Fruit fly (Drosophila melanogaster): ENCODE data around the gene CG32277.

CG32277 gene

DNA sequence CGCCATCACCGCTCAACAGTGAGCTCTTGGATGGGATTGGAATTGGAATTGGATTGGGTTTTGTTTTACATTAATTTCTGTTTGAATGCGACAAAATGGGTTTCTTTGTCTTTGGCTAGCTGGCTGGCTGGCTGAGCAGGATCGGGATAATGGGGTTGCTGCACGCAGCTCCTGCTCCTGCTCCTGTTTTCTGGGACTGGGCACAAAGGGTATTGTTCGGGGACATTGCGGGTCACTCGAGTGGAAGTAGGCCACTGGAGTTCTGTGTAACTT, 36.1 kb upstream of the CG32277 start:
- TF ChIP-seq dsf (GFP tag; optimal IDR thresholded peaks at IDR 0.05; ENCODE audit: borderline replicate concordance) (no peak), ey (GFP tag; optimal IDR thresholded peaks at IDR 0.05) (no peak), lola (GFP tag; optimal IDR thresholded peaks at IDR 0.05) (peak; percentile 3), foxo (GFP tag; optimal IDR thresholded peaks at IDR 0.05) (no peak)

DNA sequence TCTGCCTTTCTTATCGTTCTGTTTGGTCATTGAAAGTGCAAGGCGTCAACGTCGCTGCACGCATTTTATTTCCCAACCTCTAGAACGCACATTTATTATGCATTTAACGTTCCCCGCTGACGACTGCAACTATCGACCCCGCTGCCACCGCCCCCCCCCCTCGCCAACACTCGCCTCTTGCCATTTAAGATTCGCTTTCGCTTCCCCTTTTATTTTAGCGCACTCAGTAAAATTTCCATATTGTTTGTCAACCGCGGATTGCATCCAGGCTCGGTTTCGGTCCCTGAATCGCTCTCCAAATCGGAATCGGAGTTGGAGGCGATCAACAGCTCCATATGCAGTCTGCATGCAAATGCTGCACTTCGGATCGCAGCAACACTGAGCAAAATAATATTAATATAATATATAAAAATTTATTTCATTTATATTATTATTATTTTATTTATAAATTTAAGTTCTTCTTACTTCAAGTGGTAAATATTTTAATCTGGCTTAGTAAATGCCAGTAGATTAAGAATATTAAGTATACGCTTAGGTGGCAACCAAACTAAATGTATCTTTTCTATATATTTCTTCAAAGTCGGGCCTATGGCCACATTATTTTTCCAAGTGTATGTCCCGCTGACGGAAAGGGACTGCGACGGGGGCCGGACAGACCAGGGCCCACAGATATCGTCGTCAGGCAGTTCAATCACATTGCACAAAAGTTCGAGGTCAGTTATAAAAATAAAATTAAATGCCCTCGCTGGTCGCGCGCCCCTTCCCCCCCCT, 35.5 kb upstream of the CG32277 start:
- TF ChIP-seq dmrt93B (GFP tag; optimal IDR thresholded peaks at IDR 0.05) (peak; percentile 93), Dif (GFP tag; optimal IDR thresholded peaks at IDR 0.05; ENCODE audit: partially characterized antibody) (no peak), Sp1 (GFP tag; optimal IDR thresholded peaks at IDR 0.05) (peak; percentile 98), Hr78 (GFP tag; optimal IDR thresholded peaks at IDR 0.05) (no peak), psq (GFP tag; optimal IDR thresholded peaks at IDR 0.05) (peak; percentile 94), CrebA (GFP tag; optimal IDR thresholded peaks at IDR 0.05; ENCODE audit: borderline replicate concordance) (peak; percentile 71), Hr83 (GFP tag; optimal IDR thresholded peaks at IDR 0.05; ENCODE audit: poor library complexity, severe bottlenecking) (peak; percentile 17), rgr (GFP tag; optimal IDR thresholded peaks at IDR 0.05) (peak; percentile 94), usp (GFP tag; optimal IDR thresholded peaks at IDR 0.05) (no peak), sv (GFP tag; optimal IDR thresholded peaks at IDR 0.05) (no peak), dsf (GFP tag; optimal IDR thresholded peaks at IDR 0.05; ENCODE audit: borderline replicate concordance) (no peak), br (GFP tag; optimal IDR thresholded peaks at IDR 0.05) (peak; percentile 85), HLH106 (tag; optimal IDR thresholded peaks at IDR 0.05) (peak; percentile 97), GATAd (GFP tag; optimal IDR thresholded peaks at IDR 0.05) (peak; percentile 30), sage (GFP tag; optimal IDR thresholded peaks at IDR 0.05) (peak; percentile 85), Jra (GFP tag; optimal IDR thresholded peaks at IDR 0.05) (peak; percentile 30), Rel (GFP tag; optimal IDR thresholded peaks at IDR 0.05) (peak; percentile 75), Rel (tag; optimal IDR thresholded peaks at IDR 0.05) (peak; percentile 80), dl (GFP tag; optimal IDR thresholded peaks at IDR 0.05; ENCODE audit: insufficient read depth in 1 of 2, partially characterized antibody in 2 of 2) (no peak), CG9705 (GFP tag; optimal IDR thresholded peaks at IDR 0.05) (peak; percentile 80), tai (GFP tag; optimal IDR thresholded peaks at IDR 0.05) (peak; percentile 74), CG32264 (GFP tag; optimal IDR thresholded peaks at IDR 0.05) (peak; percentile 85), brk (GFP tag; optimal IDR thresholded peaks at IDR 0.05) (peak; percentile 90), OdsH (GFP tag; optimal IDR thresholded peaks at IDR 0.05) (peak; percentile 90), h (GFP tag; optimal IDR thresholded peaks at IDR 0.05) (peak; percentile 91), Hnf4 (GFP tag; optimal IDR thresholded peaks at IDR 0.05) (peak; percentile 89), ey (GFP tag; optimal IDR thresholded peaks at IDR 0.05) (peak; percentile 84), foxo (GFP tag; optimal IDR thresholded peaks at IDR 0.05) (peak; percentile 60 to 87), Mio (GFP tag; optimal IDR thresholded peaks at IDR 0.05) (no peak), woc (GFP tag; optimal IDR thresholded peaks at IDR 0.05) (peak; percentile 79), fru (GFP tag; optimal IDR thresholded peaks at IDR 0.05) (peak; percentile 89)

DNA sequence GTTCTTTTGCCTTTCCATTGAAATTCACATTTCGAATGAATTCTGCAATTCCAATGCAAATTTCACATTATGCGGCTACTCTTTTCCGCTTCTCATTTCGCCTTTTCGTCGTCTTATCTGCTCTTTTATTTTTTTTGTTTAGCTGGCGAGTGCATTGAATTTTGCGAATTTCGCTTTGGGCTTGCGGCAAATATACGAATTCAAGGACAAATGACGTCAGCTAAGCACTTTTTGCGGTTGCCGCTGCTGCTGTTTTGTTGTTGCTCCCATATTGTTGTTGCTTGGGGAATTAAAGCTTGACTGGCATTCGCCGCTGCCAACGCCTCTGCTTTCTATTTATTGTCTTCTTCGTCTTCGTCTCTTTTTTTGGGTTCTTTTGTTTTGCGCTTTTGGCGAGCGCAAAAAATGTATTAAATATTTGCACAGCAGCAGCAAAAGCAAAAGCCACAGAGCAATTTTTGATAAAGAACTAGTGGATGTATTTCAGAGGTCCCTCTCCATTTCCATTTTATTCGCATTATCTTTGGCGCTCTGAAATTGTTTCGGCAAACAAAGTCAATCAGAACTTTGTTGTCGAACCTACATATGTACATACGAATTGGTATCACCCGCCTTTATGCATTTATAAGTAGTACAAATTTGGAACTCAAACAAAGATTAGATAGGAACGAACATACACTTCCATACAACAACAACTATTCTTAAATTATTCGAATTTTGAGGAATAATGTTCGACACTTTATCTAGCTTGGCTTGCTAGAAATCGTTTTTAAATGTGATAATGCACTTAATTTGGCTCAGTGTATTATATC, 34.7 kb upstream of the CG32277 start:
- TF ChIP-seq pan (optimal IDR thresholded peaks at IDR 0.05) (no peak), dmrt93B (GFP tag; optimal IDR thresholded peaks at IDR 0.05) (no peak), h (GFP tag; optimal IDR thresholded peaks at IDR 0.05) (peak; percentile 57), Vsx2 (GFP tag; optimal IDR thresholded peaks at IDR 0.05; ENCODE audit: partially characterized antibody) (no peak), dsf (GFP tag; optimal IDR thresholded peaks at IDR 0.05; ENCODE audit: borderline replicate concordance) (no peak), sage (GFP tag; optimal IDR thresholded peaks at IDR 0.05) (peak; percentile 25), ey (GFP tag; optimal IDR thresholded peaks at IDR 0.05) (peak; percentile 84), woc (GFP tag; optimal IDR thresholded peaks at IDR 0.05) (peak; percentile 30), Dif (GFP tag; optimal IDR thresholded peaks at IDR 0.05; ENCODE audit: partially characterized antibody) (no peak), br (GFP tag; optimal IDR thresholded peaks at IDR 0.05) (peak; percentile 46), CG9705 (GFP tag; optimal IDR thresholded peaks at IDR 0.05) (no peak), rgr (GFP tag; optimal IDR thresholded peaks at IDR 0.05) (peak; percentile 82), N (GFP tag; optimal IDR thresholded peaks at IDR 0.05) (no peak), tai (GFP tag; optimal IDR thresholded peaks at IDR 0.05) (peak; percentile 60), Rel (GFP tag; optimal IDR thresholded peaks at IDR 0.05) (peak; percentile 20), Rel (tag; optimal IDR thresholded peaks at IDR 0.05) (peak; percentile 76), HLH106 (tag; optimal IDR thresholded peaks at IDR 0.05) (peak; percentile 23), dl (GFP tag; optimal IDR thresholded peaks at IDR 0.05; ENCODE audit: insufficient read depth in 1 of 2, partially characterized antibody in 2 of 2) (no peak), OdsH (GFP tag; optimal IDR thresholded peaks at IDR 0.05) (peak; percentile 76), usp (GFP tag; optimal IDR thresholded peaks at IDR 0.05) (no peak), CrebA (GFP tag; optimal IDR thresholded peaks at IDR 0.05; ENCODE audit: borderline replicate concordance) (peak; percentile 43), sv (GFP tag; optimal IDR thresholded peaks at IDR 0.05) (no peak), jim (GFP tag; optimal IDR thresholded peaks at IDR 0.05) (peak; percentile 45), fru (GFP tag; optimal IDR thresholded peaks at IDR 0.05) (peak; percentile 72), brk (GFP tag; optimal IDR thresholded peaks at IDR 0.05) (peak; percentile 37), CG32264 (GFP tag; optimal IDR thresholded peaks at IDR 0.05) (peak; percentile 77), foxo (GFP tag; optimal IDR thresholded peaks at IDR 0.05) (peak in 1 of 2 experiments; percentile 69), Sp1 (GFP tag; optimal IDR thresholded peaks at IDR 0.05) (peak; percentile 74), Dfd (GFP tag; optimal IDR thresholded peaks at IDR 0.05) (no peak), lola (GFP tag; optimal IDR thresholded peaks at IDR 0.05) (no peak), Abd-B (GFP tag; optimal IDR thresholded peaks at IDR 0.05) (no peak), Jra (GFP tag; optimal IDR thresholded peaks at IDR 0.05) (peak; percentile 23), Hr83 (GFP tag; optimal IDR thresholded peaks at IDR 0.05; ENCODE audit: poor library complexity, severe bottlenecking) (peak; percentile 68), GATAd (GFP tag; optimal IDR thresholded peaks at IDR 0.05) (no peak), Myc (optimal IDR thresholded peaks at IDR 0.05) (no peak)

Measured in whole organism, wandering third instar larva.